Worm (Caenorhabditis elegans) whole organism, L2 larva: ENCODE results near the gene srj-39.

Experiments
- aly-2 ChIP-seq: fragments of 150-350 bp; optimal IDR thresholded peaks from 2 replicates; lab custom pipeline; 2014; ENCODE audit warnings: missing biosample characterization, missing genetic modification characterization
- ama-1 ChIP-seq: fragments of 150-350 bp; optimal IDR thresholded peaks from 2 replicates; lab custom pipeline; 2018; ENCODE audit warnings: inconsistent platforms
- blmp-1 ChIP-seq: sonication (generic microtip); optimal IDR thresholded peaks from 2 replicates; lab custom pipeline; 2017; ENCODE audit warnings: missing genetic modification characterization, mild to moderate bottlenecking, missing compliant biosample characterization, antibody characterized with exemption, moderate library complexity; ENCODE audit not compliant: insufficient read depth
- lin-11 ChIP-seq: fragments of 150-350 bp; sonication (generic microtip); optimal IDR thresholded peaks from 2 replicates; lab custom pipeline; 2014; ENCODE audit warnings: missing biosample characterization, missing genetic modification characterization, inconsistent platforms, mixed read lengths
- lsy-2 ChIP-seq, 2 experiments: fragments of 150-350 bp in 1 of 2; sonication (generic microtip) in 1 of 2; optimal IDR thresholded peaks; 2 replicates each; lab custom pipeline; 2014 to 2017; ENCODE audit warnings: missing biosample characterization in 2 of 2, missing genetic modification characterization in 2 of 2
- nhr-10 ChIP-seq: sonication (generic microtip); optimal IDR thresholded peaks from 2 replicates; lab custom pipeline; 2017; ENCODE audit warnings: missing biosample characterization, missing genetic modification characterization
- nhr-11 ChIP-seq: fragments of 150-350 bp; optimal IDR thresholded peaks from 2 replicates; lab custom pipeline; 2014; ENCODE audit warnings: missing biosample characterization, missing genetic modification characterization
- nhr-12 ChIP-seq: fragments of 150-350 bp; optimal IDR thresholded peaks from 2 replicates; lab custom pipeline; 2014; ENCODE audit warnings: missing biosample characterization, missing genetic modification characterization
- nhr-21 ChIP-seq: fragments of 150-350 bp; optimal IDR thresholded peaks from 2 replicates; lab custom pipeline; 2014; ENCODE audit warnings: missing biosample characterization, missing genetic modification characterization
- nhr-237 ChIP-seq: fragments of 150-350 bp; optimal IDR thresholded peaks from 2 replicates; lab custom pipeline; 2014; ENCODE audit warnings: missing biosample characterization, missing genetic modification characterization
- nhr-6 ChIP-seq: fragments of 150-350 bp; optimal IDR thresholded peaks from 2 replicates; lab custom pipeline; 2014; ENCODE audit warnings: missing biosample characterization, missing genetic modification characterization
- nhr-77 ChIP-seq: fragments of 150-350 bp; optimal IDR thresholded peaks from 2 replicates; lab custom pipeline; 2014; ENCODE audit warnings: missing biosample characterization, missing genetic modification characterization
- sem-4 ChIP-seq: fragments of 150-350 bp; optimal IDR thresholded peaks from 2 replicates; lab custom pipeline; 2014; ENCODE audit warnings: missing biosample characterization, missing genetic modification reagents, missing genetic modification characterization
- unc-39 ChIP-seq: fragments of 150-350 bp; optimal IDR thresholded peaks from 2 replicates; lab custom pipeline; 2014; ENCODE audit warnings: missing biosample characterization, missing genetic modification characterization

DNA sequence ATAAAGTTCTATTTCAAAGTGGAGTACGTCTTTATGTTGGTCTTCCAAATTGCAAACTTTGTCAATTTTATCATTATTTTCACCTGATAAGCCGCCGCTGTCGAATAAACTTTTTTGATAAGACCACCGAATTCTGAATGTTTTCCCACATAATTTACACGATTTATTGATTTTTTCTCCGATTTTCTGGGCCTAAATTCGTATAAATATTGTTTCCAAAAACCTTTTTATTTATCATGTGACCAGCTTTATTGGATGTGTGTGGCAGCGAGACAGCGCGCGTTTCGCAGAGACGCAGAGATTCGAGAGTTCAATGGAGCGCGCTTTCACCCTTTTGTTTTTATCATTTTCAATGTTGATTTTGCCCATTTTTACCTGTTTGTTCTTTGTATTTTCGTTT lies 38.6 kb downstream of the srj-39 start:
- TF ChIP-seq lin-11 (tag; lab: Kevin White, UChicago) (peak; percentile 38), unc-39 (tag; lab: Kevin White, UChicago) (no peak), nhr-12 (tag; lab: Kevin White, UChicago) (no peak), aly-2 (tag; lab: Kevin White, UChicago) (no peak), sem-4 (tag; lab: Kevin White, UChicago) (peak; percentile 73), nhr-11 (tag; lab: Kevin White, UChicago) (no peak), lsy-2 (tag; optimal IDR thresholded peaks at IDR 0.05; lab: Kevin White, UChicago) (peak; percentile 53 to 90), nhr-21 (tag; lab: Kevin White, UChicago) (peak; percentile 72), nhr-77 (tag; lab: Kevin White, UChicago) (no peak), nhr-10 (tag; lab: Kevin White, UChicago) (no peak), blmp-1 (peak; percentile 27), nhr-237 (tag; lab: Kevin White, UChicago) (no peak), nhr-6 (no peak), ama-1 (lab: Kevin White, UChicago) (no peak)
